Worm (Caenorhabditis elegans): ENCODE measurements around the gene W02B12.16.

Gene W02B12.16

ce11 chrII:11485200-11485599, 8.9 kb upstream of the W02B12.16 start, which contains the start of gene twk-5:
Gene twk-5 (minus strand): TSS chrII:11485300.
- no peak for TF ChIP-seq nhr-232 (tag; optimal IDR thresholded peaks at IDR 0.05)
- TF ChIP-seq dmd-4 (tag; optimal IDR thresholded peaks at IDR 0.05; ENCODE audit: borderline replicate concordance): no peak
- no peak for TF ChIP-seq zip-5 (tag; optimal IDR thresholded peaks at IDR 0.05)
- TF ChIP-seq ceh-9 (tag; optimal IDR thresholded peaks at IDR 0.05): no peak
- no peak for TF ChIP-seq unc-3 (GFP tag; conservative IDR thresholded peaks at IDR 0.05)
- no peak for TF ChIP-seq unc-3 (tag; optimal IDR thresholded peaks at IDR 0.05)
- TF ChIP-seq C38D4.7 (GFP tag; optimal IDR thresholded peaks at IDR 0.05): no peak
- no peak for TF ChIP-seq che-1 (tag; optimal IDR thresholded peaks at IDR 0.05)
- no peak for TF ChIP-seq gmeb-2 (tag; optimal IDR thresholded peaks at IDR 0.05)
- TF ChIP-seq ceh-2 (tag; optimal IDR thresholded peaks at IDR 0.05): no peak
- TF ChIP-seq mec-3 (tag; optimal IDR thresholded peaks at IDR 0.05; ENCODE audit: borderline replicate concordance): no peak
- no peak for TF ChIP-seq ceh-6 (GFP tag; optimal IDR thresholded peaks at IDR 0.05)
- TF ChIP-seq elt-2 (tag; optimal IDR thresholded peaks at IDR 0.05): no peak
- TF ChIP-seq pha-4 (tag; optimal IDR thresholded peaks at IDR 0.05): no peak
- no peak for TF ChIP-seq tbx-2 (tag; optimal IDR thresholded peaks at IDR 0.05)
- TF ChIP-seq lim-6 (tag; optimal IDR thresholded peaks at IDR 0.05): no peak
- TF ChIP-seq hlh-6 (tag; optimal IDR thresholded peaks at IDR 0.05): no peak
- no peak for TF ChIP-seq tbx-7 (tag; optimal IDR thresholded peaks at IDR 0.05)
- no peak for TF ChIP-seq ref-2 (tag; optimal IDR thresholded peaks at IDR 0.05)

- peak; percentile 95 for TF ChIP-seq tbx-2 (tag; optimal IDR thresholded peaks at IDR 0.05)
- TF ChIP-seq sox-2 (GFP tag; IDR thresholded peaks at IDR 0.05): peak; percentile 87
- peak; percentile 84 for TF ChIP-seq zip-5 (tag; optimal IDR thresholded peaks at IDR 0.05)
- TF ChIP-seq unc-55 (GFP tag; optimal IDR thresholded peaks at IDR 0.05): no peak
- peak; percentile 95 for TF ChIP-seq madf-2 (tag; optimal IDR thresholded peaks at IDR 0.05)
- TF ChIP-seq pha-2 (tag; optimal IDR thresholded peaks at IDR 0.05): peak; percentile 94
- no peak for TF ChIP-seq nhr-11 (tag; optimal IDR thresholded peaks at IDR 0.05)
- TF ChIP-seq nfya-1 (tag; optimal IDR thresholded peaks at IDR 0.05): peak; percentile 81
- TF ChIP-seq che-1 (tag; optimal IDR thresholded peaks at IDR 0.05): peak; percentile 96
- peak; percentile 80 for TF ChIP-seq odd-2 (tag; optimal IDR thresholded peaks at IDR 0.05)
- TF ChIP-seq ama-1 (optimal IDR thresholded peaks at IDR 0.05): no peak
- TF ChIP-seq ceh-34 (tag; optimal IDR thresholded peaks at IDR 0.05): peak; percentile 96
- TF ChIP-seq pax-1 (tag; optimal IDR thresholded peaks at IDR 0.05): no peak
- TF ChIP-seq hlh-6 (tag; optimal IDR thresholded peaks at IDR 0.05): peak; percentile 96
- peak; percentile 70 for TF ChIP-seq unc-42 (tag; optimal IDR thresholded peaks at IDR 0.05)
- no peak for TF ChIP-seq fkh-10 (GFP tag; optimal IDR thresholded peaks at IDR 0.05)
- peak; percentile 95 for TF ChIP-seq ztf-16 (tag; optimal IDR thresholded peaks at IDR 0.05)
- peak; percentile 94 for TF ChIP-seq T23F11.4 (GFP tag; optimal IDR thresholded peaks at IDR 0.05)
- TF ChIP-seq pqm-1 (tag; optimal IDR thresholded peaks at IDR 0.05): peak; percentile 83
- TF ChIP-seq ceh-9 (tag; optimal IDR thresholded peaks at IDR 0.05): peak; percentile 95
- TF ChIP-seq elt-2 (tag; optimal IDR thresholded peaks at IDR 0.05): peak; percentile 98
- peak; percentile 93 for TF ChIP-seq fax-1 (tag; optimal IDR thresholded peaks at IDR 0.05)
- TF ChIP-seq unc-86 (tag; optimal IDR thresholded peaks at IDR 0.05): peak; percentile 93
- no peak for TF ChIP-seq pha-4 (tag; optimal IDR thresholded peaks at IDR 0.05)
- peak; percentile 87 for TF ChIP-seq mec-3 (tag; optimal IDR thresholded peaks at IDR 0.05; ENCODE audit: borderline replicate concordance)
- TF ChIP-seq ceh-18 (tag; optimal IDR thresholded peaks at IDR 0.05): peak; percentile 91
- peak; percentile 76 for TF ChIP-seq lim-6 (tag; optimal IDR thresholded peaks at IDR 0.05)
- peak; percentile 84 for TF ChIP-seq K09A11.1 (tag; optimal IDR thresholded peaks at IDR 0.05; ENCODE audit: insufficient read depth)
- peak; percentile 78 for TF ChIP-seq hlh-30 (tag; optimal IDR thresholded peaks at IDR 0.05; ENCODE audit: insufficient read depth)
- TF ChIP-seq C38D4.7 (GFP tag; optimal IDR thresholded peaks at IDR 0.05): peak; percentile 96
- TF ChIP-seq pag-3 (tag; optimal IDR thresholded peaks at IDR 0.05; ENCODE audit: borderline replicate concordance): peak; percentile 80
- peak; percentile 96 for TF ChIP-seq ceh-19 (GFP tag; optimal IDR thresholded peaks at IDR 0.05)
- TF ChIP-seq tbx-7 (tag; optimal IDR thresholded peaks at IDR 0.05): peak; percentile 35
- TF ChIP-seq ceh-14 (tag; optimal IDR thresholded peaks at IDR 0.05): peak; percentile 94
- TF ChIP-seq sox-4 (tag; optimal IDR thresholded peaks at IDR 0.05): peak; percentile 97
- peak; percentile 94 for TF ChIP-seq nhr-232 (tag; optimal IDR thresholded peaks at IDR 0.05)
- TF ChIP-seq dmd-4 (tag; optimal IDR thresholded peaks at IDR 0.05; ENCODE audit: borderline replicate concordance): peak; percentile 90
- TF ChIP-seq ceh-22 (tag; optimal IDR thresholded peaks at IDR 0.05): peak; percentile 26
- TF ChIP-seq ceh-45 (GFP tag; IDR thresholded peaks at IDR 0.05): peak; percentile 95
- peak; percentile 96 for TF ChIP-seq ref-2 (tag; optimal IDR thresholded peaks at IDR 0.05)
- TF ChIP-seq ceh-48 (tag; optimal IDR thresholded peaks at IDR 0.05): peak; percentile 94
- peak; percentile 95 for TF ChIP-seq npax-4 (tag; optimal IDR thresholded peaks at IDR 0.05)
- TF ChIP-seq hlh-13 (GFP tag; optimal IDR thresholded peaks at IDR 0.05): peak; percentile 93
- peak; percentile 56 for TF ChIP-seq ets-4 (tag; optimal IDR thresholded peaks at IDR 0.05)
Observed at ce11 chrII:11484600-11484999, 8.3 kb upstream of the W02B12.16 start.

All from whole organism, late embryonic.